Worm (Caenorhabditis elegans) whole organism, L4 larva: ENCODE results near the gene T13H10.2.
A peak's percentile ranks its signal among the peaks of the same experiment; 100 is the strongest.

ENCODE experiments used
- D1046.2 ChIP-seq: fragments of 200-800 bp; sonication (Bioruptor generic); IDR thresholded peaks from 2 replicates; pipeline ENCODE4 v1.3.6; 2022; ENCODE audit warnings: missing genetic modification characterization, missing compliant biosample characterization
- F26F4.8 ChIP-seq: fragments of 200-800 bp; sonication (Bioruptor generic); conservative IDR thresholded peaks from 2 replicates; pipeline ENCODE4 v1.3.6; 2022; ENCODE audit warnings: missing genetic modification characterization, missing compliant biosample characterization
- F37D6.2 ChIP-seq: sonication (generic microtip); optimal IDR thresholded peaks from 2 replicates; lab custom pipeline; 2016; ENCODE audit warnings: mild to moderate bottlenecking, missing genetic modification characterization, missing compliant biosample characterization
- Y48G9A.11 ChIP-seq: fragments of 200-800 bp; sonication (Bioruptor generic); IDR thresholded peaks from 2 replicates; pipeline ENCODE4 v1.3.6; 2022; ENCODE audit warnings: missing genetic modification reagents, missing genetic modification characterization, missing compliant biosample characterization
- Y75B8A.6 ChIP-seq: fragments of 200-800 bp; sonication (Bioruptor generic); IDR thresholded peaks from 2 replicates; pipeline ENCODE4 v1.3.6; 2022; ENCODE audit warnings: missing genetic modification reagents, missing genetic modification characterization, missing compliant biosample characterization
- ZK337.2 ChIP-seq: fragments of 200-800 bp; sonication (Bioruptor generic); IDR thresholded peaks from 2 replicates; pipeline ENCODE4 v1.3.6; 2022; ENCODE audit warnings: missing genetic modification reagents, missing genetic modification characterization, missing compliant biosample characterization
- aha-1 ChIP-seq: fragments of 150-350 bp; peaks from one replicate; lab custom pipeline; 2014; ENCODE audit warnings: missing biosample characterization, missing genetic modification characterization
- aly-2 ChIP-seq: sonication (generic microtip); optimal IDR thresholded peaks from 2 replicates; lab custom pipeline; 2018; ENCODE audit warnings: missing biosample characterization, missing genetic modification characterization
- ama-1 ChIP-seq: fragments of 150-350 bp; optimal IDR thresholded peaks from 2 replicates; lab custom pipeline; 2014; ENCODE audit warnings: inconsistent platforms, mixed read lengths
- arid-1 ChIP-seq: fragments of 200-800 bp; sonication (Bioruptor generic); conservative IDR thresholded peaks from 2 replicates; pipeline ENCODE4 v1.3.6; 2022; ENCODE audit warnings: missing genetic modification reagents, missing genetic modification characterization, missing compliant biosample characterization
- ceh-28 ChIP-seq: fragments of 150-350 bp; optimal IDR thresholded peaks from 2 replicates; lab custom pipeline; 2014; ENCODE audit warnings: missing biosample characterization, missing genetic modification reagents, missing genetic modification characterization
- ceh-32 ChIP-seq: sonication (generic microtip); optimal IDR thresholded peaks from 2 replicates; lab custom pipeline; 2016; ENCODE audit warnings: mild to moderate bottlenecking, missing genetic modification characterization, missing compliant biosample characterization; ENCODE audit not compliant: poor library complexity
- ctbp-1 ChIP-seq: fragments of 200-800 bp; sonication (Bioruptor generic); IDR thresholded peaks from 2 replicates; pipeline ENCODE4 v1.3.6; 2022; ENCODE audit warnings: missing genetic modification reagents, missing genetic modification characterization, missing compliant biosample characterization
- daf-12 ChIP-seq: fragments of 150-350 bp; optimal IDR thresholded peaks from 2 replicates; lab custom pipeline; 2014; ENCODE audit warnings: missing biosample characterization, missing genetic modification reagents, missing genetic modification characterization
- daf-16 ChIP-seq, 3 experiments: sonication (generic microtip); optimal IDR thresholded peaks; 2 replicates each; lab custom pipeline; 2016 to 2017; ENCODE audit warnings: missing genetic modification characterization in 3 of 3, missing genetic modification reagents in 3 of 3, mild to moderate bottlenecking in 2 of 3, missing compliant biosample characterization in 2 of 3, missing biosample characterization in 1 of 3, moderate library complexity in 1 of 3
- dpl-1 ChIP-seq: fragments of 150-350 bp; optimal IDR thresholded peaks from 2 replicates; lab custom pipeline; 2014; ENCODE audit warnings: missing biosample characterization, missing genetic modification reagents, missing genetic modification characterization
- dve-1 ChIP-seq: sonication (generic microtip); optimal IDR thresholded peaks from 2 replicates; lab custom pipeline; 2017; ENCODE audit warnings: antibody characterized with exemption, mild to moderate bottlenecking, missing genetic modification characterization, missing compliant biosample characterization; ENCODE audit not compliant: insufficient read depth
- fkh-10 ChIP-seq: fragments of 150-350 bp; optimal IDR thresholded peaks from 2 replicates; lab custom pipeline; 2014; ENCODE audit warnings: missing biosample characterization, missing genetic modification reagents, missing genetic modification characterization
- gei-8 ChIP-seq: fragments of 200-800 bp; sonication (Bioruptor generic); optimal IDR thresholded peaks from 2 replicates; lab custom pipeline; 2018; ENCODE audit warnings: mild to moderate bottlenecking, missing genetic modification characterization, missing compliant biosample characterization
- hlh-11 ChIP-seq: fragments of 200-800 bp; sonication (Bioruptor generic); optimal IDR thresholded peaks from 2 replicates; lab custom pipeline; 2018; ENCODE audit warnings: mild to moderate bottlenecking, missing genetic modification characterization, missing compliant biosample characterization
- hlh-30 ChIP-seq: sonication (generic microtip); optimal IDR thresholded peaks from 2 replicates; lab custom pipeline; 2017; ENCODE audit warnings: antibody characterized with exemption, mild to moderate bottlenecking, missing genetic modification characterization, missing compliant biosample characterization; ENCODE audit not compliant: insufficient read depth
- hmg-1.1 ChIP-seq: fragments of 200-800 bp; sonication (Bioruptor generic); IDR thresholded peaks from 2 replicates; pipeline ENCODE4 v1.3.6; 2022; ENCODE audit warnings: missing genetic modification reagents, missing genetic modification characterization, missing compliant biosample characterization
- lin-1 ChIP-seq: fragments of 200-800 bp; sonication (Bioruptor generic); IDR thresholded peaks from 2 replicates; pipeline ENCODE4 v1.3.6; 2022; ENCODE audit warnings: missing genetic modification reagents, missing genetic modification characterization, missing compliant biosample characterization
- lin-29 ChIP-seq: fragments of 200-800 bp; sonication (Bioruptor generic); IDR thresholded peaks from 2 replicates; pipeline ENCODE4 v1.3.6; 2022; ENCODE audit warnings: missing genetic modification reagents, missing genetic modification characterization, missing compliant biosample characterization
- lin-39 ChIP-seq: fragments of 150-350 bp; optimal IDR thresholded peaks from 2 replicates; lab custom pipeline; 2014; ENCODE audit warnings: missing biosample characterization, missing genetic modification reagents, missing genetic modification characterization
- lir-3 ChIP-seq: sonication (generic microtip); optimal IDR thresholded peaks from 2 replicates; lab custom pipeline; 2016; ENCODE audit warnings: mild to moderate bottlenecking, missing genetic modification characterization, missing compliant biosample characterization
- lsy-2 ChIP-seq, 2 experiments: fragments of 150-350 bp in 1 of 2; sonication (generic microtip) in 1 of 2; optimal IDR thresholded peaks; 2 replicates each; lab custom pipeline; 2014 to 2017; ENCODE audit warnings: missing biosample characterization in 2 of 2, missing genetic modification characterization in 2 of 2
- madf-5 ChIP-seq, 2 experiments: fragments of 200-800 bp; sonication (Bioruptor generic); IDR thresholded peaks; 2 replicates each; pipeline ENCODE4 v1.3.6; 2022; ENCODE audit warnings: missing compliant biosample characterization in 2 of 2, missing genetic modification characterization in 2 of 2
- mdl-1 ChIP-seq, 2 experiments: fragments of 150-350 bp in 1 of 2; sonication (generic microtip) in 1 of 2; optimal IDR thresholded peaks; 2 replicates each; lab custom pipeline; 2014 to 2017; ENCODE audit warnings: missing biosample characterization in 2 of 2, missing genetic modification characterization in 2 of 2
- mdt-29 ChIP-seq: fragments of 200-800 bp; sonication (Bioruptor generic); IDR thresholded peaks from 2 replicates; pipeline ENCODE4 v1.3.6; 2022; ENCODE audit warnings: missing genetic modification reagents, missing genetic modification characterization, missing compliant biosample characterization
- mep-1 ChIP-seq: fragments of 150-350 bp; sonication (generic microtip); optimal IDR thresholded peaks from 3 replicates; lab custom pipeline; 2014; ENCODE audit warnings: missing biosample characterization, missing genetic modification characterization
- mxl-3 ChIP-seq: fragments of 200-800 bp; sonication (Bioruptor generic); optimal IDR thresholded peaks from 2 replicates; lab custom pipeline; 2018; ENCODE audit warnings: mild to moderate bottlenecking, missing genetic modification characterization, missing compliant biosample characterization
- nhr-10 ChIP-seq: fragments of 150-350 bp; optimal IDR thresholded peaks from 2 replicates; lab custom pipeline; 2014; ENCODE audit warnings: missing biosample characterization, missing genetic modification characterization
- nhr-102 ChIP-seq: sonication (generic microtip); optimal IDR thresholded peaks from 2 replicates; lab custom pipeline; 2016; ENCODE audit warnings: mild to moderate bottlenecking, missing genetic modification characterization, moderate library complexity, missing compliant biosample characterization
- nhr-25 ChIP-seq: sonication (generic microtip); optimal IDR thresholded peaks from 2 replicates; lab custom pipeline; 2017; ENCODE audit warnings: missing genetic modification characterization, mild to moderate bottlenecking, missing compliant biosample characterization, antibody characterized with exemption, moderate library complexity, borderline replicate concordance; ENCODE audit not compliant: insufficient read depth
- nhr-28 ChIP-seq: fragments of 150-350 bp; optimal IDR thresholded peaks from 2 replicates; lab custom pipeline; 2014; ENCODE audit warnings: missing biosample characterization, missing genetic modification characterization
- nhr-41 ChIP-seq: fragments of 200-800 bp; sonication (Bioruptor generic); IDR thresholded peaks from 2 replicates; pipeline ENCODE4 v1.3.6; 2022; ENCODE audit warnings: missing genetic modification reagents, missing genetic modification characterization, missing compliant biosample characterization
- nhr-6 ChIP-seq: fragments of 150-350 bp; optimal IDR thresholded peaks from 2 replicates; lab custom pipeline; 2014; ENCODE audit warnings: missing biosample characterization, missing genetic modification characterization
- nhr-76 ChIP-seq: fragments of 150-350 bp; optimal IDR thresholded peaks from 2 replicates; lab custom pipeline; 2014; ENCODE audit warnings: missing biosample characterization, missing genetic modification characterization
- pha-4 ChIP-seq, 2 experiments: fragments of 150-350 bp in 1 of 2; fragments of 200-800 bp in 1 of 2; sonication (Bioruptor generic) in 1 of 2; IDR thresholded peaks in 1 of 2; optimal IDR thresholded peaks in 1 of 2; 2 replicates each; pipeline versions ENCODE4 v1.3.6 to Lab custom; 2014 to 2022; ENCODE audit warnings: missing genetic modification characterization in 2 of 2, missing genetic modification reagents in 2 of 2, missing biosample characterization in 1 of 2, missing compliant biosample characterization in 1 of 2
- sdz-12 ChIP-seq: fragments of 200-800 bp; sonication (Bioruptor generic); optimal IDR thresholded peaks from 2 replicates; lab custom pipeline; 2018; ENCODE audit warnings: mild to moderate bottlenecking, missing genetic modification characterization, missing compliant biosample characterization
- skn-1 ChIP-seq: fragments of 150-350 bp; optimal IDR thresholded peaks from 2 replicates; lab custom pipeline; 2014; ENCODE audit warnings: missing biosample characterization, missing genetic modification characterization
- snpc-4 ChIP-seq: fragments of 150-350 bp; optimal IDR thresholded peaks from 2 replicates; lab custom pipeline; 2014; ENCODE audit warnings: missing biosample characterization, missing genetic modification characterization
- spr-1 ChIP-seq: sonication (generic microtip); optimal IDR thresholded peaks from 2 replicates; lab custom pipeline; 2016; ENCODE audit warnings: mild to moderate bottlenecking, missing genetic modification characterization, missing compliant biosample characterization
- spr-3 ChIP-seq: fragments of 200-800 bp; sonication (Bioruptor generic); optimal IDR thresholded peaks from 2 replicates; lab custom pipeline; 2018; ENCODE audit warnings: mild to moderate bottlenecking, missing genetic modification characterization, missing compliant biosample characterization
- tag-97 ChIP-seq: fragments of 200-800 bp; sonication (Bioruptor generic); IDR thresholded peaks from 2 replicates; pipeline ENCODE4 v1.3.6; 2022; ENCODE audit warnings: missing genetic modification characterization, missing compliant biosample characterization
- unc-130 ChIP-seq: sonication (generic microtip); optimal IDR thresholded peaks from 2 replicates; lab custom pipeline; 2016; ENCODE audit warnings: missing genetic modification reagents, missing genetic modification characterization, missing compliant biosample characterization
- zag-1 ChIP-seq: fragments of 150-350 bp; optimal IDR thresholded peaks from 2 replicates; lab custom pipeline; 2014; ENCODE audit warnings: missing biosample characterization, missing genetic modification characterization
- zip-2 ChIP-seq: fragments of 150-350 bp; optimal IDR thresholded peaks from 2 replicates; lab custom pipeline; 2014; ENCODE audit warnings: missing biosample characterization, missing genetic modification characterization
- ztf-11 ChIP-seq: fragments of 150-350 bp; optimal IDR thresholded peaks from 2 replicates; lab custom pipeline; 2014; ENCODE audit warnings: missing biosample characterization, missing genetic modification characterization
- ztf-7 ChIP-seq: fragments of 150-350 bp; optimal IDR thresholded peaks from 2 replicates; lab custom pipeline; 2014; ENCODE audit warnings: missing biosample characterization, missing genetic modification characterization

T13H10.2 gene

ce11 chrIV:10007758-10008157 is 43.7 kb downstream of the T13H10.2 start:
- TF ChIP-seq unc-130 (GFP tag; lab: Kevin White, UChicago) (no peak), ctbp-1 (GFP tag; lab: Robert Waterston, UW) (no peak), nhr-10 (tag; lab: Kevin White, UChicago) (no peak), daf-12 (tag; lab: Kevin White, UChicago) (no peak), spr-3 (no peak), hlh-11 (peak; percentile 50), lin-29 (GFP tag; lab: Robert Waterston, UW) (no peak), F37D6.2 (no peak), mxl-3 (peak; percentile 54), fkh-10 (GFP tag; lab: Kevin White, UChicago) (no peak), mdl-1 (tag; optimal IDR thresholded peaks at IDR 0.05; lab: Kevin White, UChicago) (peak; percentile 18 to 81), gei-8 (GFP tag; lab: Kevin White, UChicago) (no peak), hlh-30 (tag; lab: Kevin White, UChicago) (peak; percentile 5), F26F4.8 (no peak), tag-97 (no peak), snpc-4 (no peak), sdz-12 (GFP tag; lab: Kevin White, UChicago) (no peak), madf-5 (GFP tag; IDR thresholded peaks at IDR 0.05; lab: Robert Waterston, UW) (0 out of 4 replicates have a peak, but pooled peaks of 1 of the 2 experiments have one; percentile 16), ama-1 (lab: Kevin White, UChicago) (no peak), ztf-11 (tag; lab: Kevin White, UChicago) (no peak), nhr-41 (GFP tag; lab: Robert Waterston, UW) (no peak), nhr-25 (no peak), aha-1 (no peak), lin-39 (tag; lab: Kevin White, UChicago) (no peak), nhr-76 (no peak), Y75B8A.6 (GFP tag; lab: Robert Waterston, UW) (no peak), D1046.2 (no peak), mdt-29 (GFP tag; lab: Robert Waterston, UW) (no peak), ZK337.2 (GFP tag; lab: Robert Waterston, UW) (no peak), nhr-6 (tag; lab: Kevin White, UChicago) (no peak), spr-1 (tag; lab: Kevin White, UChicago) (no peak), lsy-2 (tag; optimal IDR thresholded peaks at IDR 0.05; lab: Kevin White, UChicago) (peak in 1 of 2 experiments; percentile 31), dpl-1 (GFP tag; lab: Kevin White, UChicago) (no peak), skn-1 (tag; lab: Kevin White, UChicago) (no peak), mep-1 (tag; lab: Kevin White, UChicago) (no peak), zip-2 (tag; lab: Kevin White, UChicago) (no peak), ceh-32 (tag; lab: Kevin White, UChicago) (no peak), ztf-7 (tag; lab: Kevin White, UChicago) (no peak), pha-4 (GFP tag; IDR thresholded peaks at IDR 0.05; lab: Robert Waterston, UW) (no peak), pha-4 (tag; optimal IDR thresholded peaks at IDR 0.05; lab: Kevin White, UChicago) (peak; percentile 42), lin-1 (GFP tag; lab: Robert Waterston, UW) (no peak), daf-16 (GFP tag; optimal IDR thresholded peaks at IDR 0.05; lab: Kevin White, UChicago) (no peak), daf-16 (tag; optimal IDR thresholded peaks at IDR 0.05; lab: Kevin White, UChicago) (peak; percentile 20), ceh-28 (tag; lab: Kevin White, UChicago) (no peak), aly-2 (tag; lab: Kevin White, UChicago) (no peak), zag-1 (tag; lab: Kevin White, UChicago) (no peak), nhr-28 (tag; lab: Kevin White, UChicago) (peak; percentile 74), Y48G9A.11 (GFP tag; lab: Robert Waterston, UW) (no peak), nhr-102 (tag; lab: Kevin White, UChicago) (no peak), lir-3 (tag; lab: Kevin White, UChicago) (no peak), dve-1 (tag; lab: Kevin White, UChicago) (peak; percentile 46), arid-1 (no peak), hmg-1.1 (GFP tag; lab: Robert Waterston, UW) (0 out of 2 replicates have a peak, but pooled peaks have one; percentile 50)
